Fruit fly (Drosophila melanogaster): Measurements from ENCODE around the gene Hsp67Bc.

- TF ChIP-seq en (GFP tag; optimal IDR thresholded peaks at IDR 0.05) (no peak), Sox100B (GFP tag; optimal IDR thresholded peaks at IDR 0.05) (no peak), Sry-δ (GFP tag; optimal IDR thresholded peaks at IDR 0.05) (no peak), Optix (GFP tag; IDR thresholded peaks at IDR 0.05) (no peak), ken (GFP tag; IDR thresholded peaks at IDR 0.05) (no peak), pho (GFP tag; optimal IDR thresholded peaks at IDR 0.05) (no peak), CG15269 (tag; optimal IDR thresholded peaks at IDR 0.05) (no peak), CG9817 (tag; optimal IDR thresholded peaks at IDR 0.05) (no peak), HLH3B (GFP tag; IDR thresholded peaks at IDR 0.05) (no peak), Nf-YC (tag; optimal IDR thresholded peaks at IDR 0.05) (no peak), mirr (GFP tag; optimal IDR thresholded peaks at IDR 0.05) (no peak), D19A (tag; optimal IDR thresholded peaks at IDR 0.05) (no peak)
These were observed 18.6 kb downstream of the Hsp67Bc start, which contains the start of gene CG32040 for dm6 chr3L:9353733-9354132.

Measured in whole organism, embryonic.